Worm (Caenorhabditis elegans): ENCODE data around the gene ZK1098.11.

ZK1098.11 gene

DNA sequence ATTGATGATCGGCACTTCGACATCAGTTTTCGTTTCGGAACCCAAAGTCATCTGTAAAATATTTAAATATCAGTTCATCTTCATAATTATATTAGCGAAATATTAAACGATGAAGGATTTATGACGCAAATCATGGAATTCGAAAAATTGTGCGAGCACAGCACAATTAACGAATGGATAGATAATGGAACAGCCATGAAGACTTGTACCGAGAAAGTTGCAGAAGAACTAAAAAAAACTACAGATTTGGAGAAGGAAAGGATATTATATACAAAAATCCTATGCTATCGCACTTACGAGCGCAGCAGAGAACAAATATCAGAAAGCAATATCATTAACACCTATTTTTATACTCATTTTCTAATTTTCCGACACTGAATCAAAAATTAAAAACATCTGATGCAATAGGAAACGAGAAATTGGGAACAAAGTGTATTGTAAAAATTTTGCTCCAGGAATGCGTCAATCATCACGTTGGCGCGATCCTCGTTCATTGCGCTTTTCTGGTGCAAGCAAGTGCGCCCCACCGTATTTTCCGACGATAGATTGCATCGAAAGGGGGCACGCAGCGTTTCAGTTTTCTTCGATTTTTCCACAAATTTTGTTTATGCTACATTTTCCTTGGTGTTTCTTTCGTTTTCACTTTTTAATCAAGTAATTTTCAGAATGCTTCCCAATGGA, 34.9 kb upstream of the ZK1098.11 start, which contains the start of the genes clu-1 and prp-40 (continued):
- TF ChIP-seq nhr-12 (tag; optimal IDR thresholded peaks at IDR 0.05) (no peak), mep-1 (tag; optimal IDR thresholded peaks at IDR 0.05) (peak; percentile 63), ceh-39 (tag; optimal IDR thresholded peaks at IDR 0.05) (peak; percentile 58), nhr-237 (tag; optimal IDR thresholded peaks at IDR 0.05) (peak; percentile 75), snpc-4 (tag; optimal IDR thresholded peaks at IDR 0.05) (no peak), nhr-76 (tag; optimal IDR thresholded peaks at IDR 0.05) (no peak)

DNA sequence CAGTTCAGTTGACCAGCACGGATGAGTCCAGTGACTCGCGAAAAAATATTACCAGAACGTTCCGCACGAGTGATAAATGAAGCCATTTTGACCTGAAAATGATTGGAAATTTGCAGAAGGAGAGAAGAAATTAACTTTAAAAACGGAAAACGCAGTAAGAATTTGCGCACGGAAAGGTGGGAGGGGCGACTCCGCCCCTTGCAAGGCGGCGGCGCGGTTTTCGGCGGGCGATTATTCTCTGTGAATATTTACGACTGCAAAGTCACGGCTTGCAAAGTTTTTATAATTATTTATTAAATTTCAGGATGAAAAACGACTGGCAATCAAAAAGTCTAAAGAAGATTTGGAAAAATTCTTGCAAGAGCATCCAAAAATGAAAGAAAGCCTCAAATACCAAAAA, 32.8 kb upstream of the ZK1098.11 start, which contains the start of gene mrps-23:
Gene mrps-23 (minus strand): TSS at position 92 of the 400 bp plus-strand sequence.
- TF ChIP-seq ceh-83 (GFP tag; optimal IDR thresholded peaks at IDR 0.05) (peak; percentile 13), lsy-2 (tag; optimal IDR thresholded peaks at IDR 0.05) (peak; percentile 36), unc-120 (tag; optimal IDR thresholded peaks at IDR 0.05; ENCODE audit: poor library complexity, severe bottlenecking) (no peak), mep-1 (tag; optimal IDR thresholded peaks at IDR 0.05) (peak; percentile 16), bed-3 (GFP tag; optimal IDR thresholded peaks at IDR 0.05) (no peak), unc-62 (GFP tag; optimal IDR thresholded peaks at IDR 0.05) (no peak)

DNA sequence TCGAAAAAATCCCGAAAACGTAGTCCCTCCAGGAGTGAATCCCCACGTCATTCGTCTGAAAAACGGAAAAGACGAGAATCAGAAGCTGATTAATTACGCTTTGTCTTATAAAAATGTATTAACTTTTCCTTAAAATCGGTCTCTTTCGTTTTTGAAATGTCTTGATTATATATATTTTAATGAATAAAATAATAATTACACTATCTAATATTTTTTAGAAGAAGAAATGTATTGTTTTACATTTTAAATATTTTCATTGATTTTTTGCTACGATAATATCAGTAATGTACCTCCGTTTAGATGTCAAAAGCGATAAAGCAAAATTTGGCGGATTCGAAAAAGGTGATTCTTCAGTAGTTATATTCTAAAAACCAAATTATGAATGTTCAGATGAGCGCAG, 31.1 kb upstream of the ZK1098.11 start, which contains the start of gene trpp-3:
Gene trpp-3 (plus strand): TSS at position 301 of the 400 bp plus-strand sequence.
- no peak for TF ChIP-seq mep-1 (tag; optimal IDR thresholded peaks at IDR 0.05)

DNA sequence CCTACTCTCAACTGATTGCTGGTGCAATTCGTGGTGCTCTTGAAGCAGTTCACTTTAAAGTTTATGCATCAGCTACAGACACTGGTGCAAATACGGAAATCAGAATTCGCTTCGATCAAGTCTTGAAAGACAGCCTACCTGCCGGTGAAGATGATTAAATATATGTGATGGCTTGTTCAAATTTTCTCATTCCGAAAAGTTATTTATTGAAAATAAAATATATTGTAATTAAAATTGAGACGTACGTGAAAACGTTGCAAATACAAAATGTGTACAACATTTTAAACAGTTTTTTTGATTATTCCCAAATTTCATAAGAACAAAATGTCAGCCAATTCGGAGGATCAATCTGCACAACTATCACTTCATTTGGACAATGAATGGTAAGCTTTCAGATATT, 29.5 kb upstream of the ZK1098.11 start, which contains the start of gene ZK1098.6:
Gene ZK1098.6 (plus strand): TSS at position 301 of the 400 bp plus-strand sequence.
- TF ChIP-seq ceh-39 (tag; optimal IDR thresholded peaks at IDR 0.05): no peak
- no peak for TF ChIP-seq snpc-4 (tag; optimal IDR thresholded peaks at IDR 0.05)
- no peak for TF ChIP-seq zip-8 (tag; optimal IDR thresholded peaks at IDR 0.05)
- no peak for TF ChIP-seq drap-1 (GFP tag; optimal IDR thresholded peaks at IDR 0.05)
- TF ChIP-seq elt-1 (tag; optimal IDR thresholded peaks at IDR 0.05; ENCODE audit: borderline replicate concordance, insufficient read depth): no peak
- TF ChIP-seq blmp-1 (tag; optimal IDR thresholded peaks at IDR 0.05): no peak
- TF ChIP-seq unc-120 (tag; optimal IDR thresholded peaks at IDR 0.05; ENCODE audit: poor library complexity, severe bottlenecking): no peak
- no peak for TF ChIP-seq lin-13 (tag; optimal IDR thresholded peaks at IDR 0.05)

DNA sequence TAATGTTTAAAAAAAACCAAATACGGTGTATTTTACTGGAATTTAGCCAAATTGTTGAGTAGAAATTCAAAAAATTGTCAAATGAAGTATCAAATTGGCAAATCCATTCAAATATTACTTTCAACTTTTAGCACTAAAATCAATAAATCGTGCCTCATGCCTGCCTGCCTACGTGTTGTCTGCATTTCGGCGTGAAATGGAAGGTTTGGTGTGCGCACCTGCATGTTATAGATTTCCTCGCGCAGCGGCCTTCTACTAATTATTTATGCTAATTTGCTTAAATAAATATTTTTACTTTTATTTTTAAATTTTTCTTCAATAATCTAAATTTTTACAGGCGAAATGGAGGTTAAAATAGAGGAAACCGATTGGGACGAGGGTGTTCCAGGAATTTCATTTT, 27.6 kb upstream of the ZK1098.11 start, which contains the start of gene ZK1098.2:
Gene ZK1098.2 (plus strand): TSS at position 336 of the 400 bp plus-strand sequence.
- TF ChIP-seq ces-1 (GFP tag; optimal IDR thresholded peaks at IDR 0.05): peak; percentile 40
- no peak for TF ChIP-seq snpc-4 (tag; optimal IDR thresholded peaks at IDR 0.05)
- TF ChIP-seq mep-1 (tag; optimal IDR thresholded peaks at IDR 0.05): peak; percentile 49
- peak; percentile 24 for TF ChIP-seq lin-13 (tag; optimal IDR thresholded peaks at IDR 0.05)
- no peak for TF ChIP-seq ceh-83 (GFP tag; optimal IDR thresholded peaks at IDR 0.05)
- peak; percentile 42 for TF ChIP-seq ham-2 (GFP tag; optimal IDR thresholded peaks at IDR 0.05)
- TF ChIP-seq M03D4.4 (tag; optimal IDR thresholded peaks at IDR 0.05): peak; percentile 33

DNA sequence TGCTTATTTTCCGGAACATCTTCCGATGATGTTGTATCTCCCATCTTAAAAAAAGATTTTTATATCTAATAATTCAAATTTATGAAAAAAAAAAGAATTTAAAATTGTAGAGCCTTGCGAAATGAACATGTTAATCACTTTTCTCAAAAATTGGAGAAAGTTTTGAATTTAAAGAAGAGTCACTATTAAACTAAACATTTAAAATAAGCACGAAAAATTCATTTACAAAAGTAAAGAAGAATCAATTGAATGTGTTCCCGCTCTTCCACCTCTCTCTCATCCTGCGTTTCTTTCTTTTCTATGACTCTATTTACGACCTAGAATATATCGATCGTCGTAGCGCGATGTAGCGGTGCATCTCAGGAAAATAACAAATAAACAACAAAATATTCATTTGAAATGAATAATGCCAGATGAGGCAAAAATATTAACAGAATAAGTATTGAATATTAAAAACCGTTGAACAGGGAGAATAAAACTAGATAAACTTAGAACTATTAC, 17.7 kb upstream of the ZK1098.11 start, which contains the start of gene ZK1098.3:
Gene ZK1098.3 (minus strand): TSS at position 51 of the 501 bp plus-strand sequence.
- TF ChIP-seq elt-1 (tag; optimal IDR thresholded peaks at IDR 0.05; ENCODE audit: borderline replicate concordance, insufficient read depth) (no peak), mls-2 (tag; optimal IDR thresholded peaks at IDR 0.05) (no peak), sem-2 (GFP tag; optimal IDR thresholded peaks at IDR 0.05) (no peak), ces-1 (GFP tag; optimal IDR thresholded peaks at IDR 0.05) (peak; percentile 65), pha-4 (tag; optimal IDR thresholded peaks at IDR 0.05) (no peak), hlh-1 (tag; optimal IDR thresholded peaks at IDR 0.05) (no peak), nhr-28 (tag; optimal IDR thresholded peaks at IDR 0.05) (no peak), tbx-8 (GFP tag; optimal IDR thresholded peaks at IDR 0.05) (no peak), nhr-76 (tag; optimal IDR thresholded peaks at IDR 0.05) (no peak), bed-3 (GFP tag; optimal IDR thresholded peaks at IDR 0.05) (no peak), ceh-39 (tag; optimal IDR thresholded peaks at IDR 0.05) (peak; percentile 73), lin-32 (GFP tag; optimal IDR thresholded peaks at IDR 0.05) (no peak), nhr-237 (tag; optimal IDR thresholded peaks at IDR 0.05) (no peak), elt-3 (tag; optimal IDR thresholded peaks at IDR 0.05) (no peak), snpc-4 (tag; optimal IDR thresholded peaks at IDR 0.05) (no peak), lsy-2 (tag; optimal IDR thresholded peaks at IDR 0.05) (no peak), mab-5 (tag; optimal IDR thresholded peaks at IDR 0.05) (no peak)
